Fruit fly (Drosophila melanogaster) whole organism, embryonic: ENCODE measurements around the gene CG14326.

Experiments
- Bdp1 ChIP-seq: fragments of 200-800 bp; sonication (Bioruptor generic); optimal IDR thresholded peaks from 3 replicates; lab custom pipeline; 2016; ENCODE audit warnings: missing biosample characterization, missing genetic modification characterization
- Bgb ChIP-seq: fragments of 200-800 bp; sonication (Bioruptor generic); IDR thresholded peaks from 2 replicates; pipeline ENCODE4 v1.3.6; 2022; ENCODE audit warnings: missing biosample characterization, missing genetic modification characterization; ENCODE audit not compliant: partially characterized antibody
- CG10267 ChIP-seq: fragments of 200-800 bp; sonication (Bioruptor generic); optimal IDR thresholded peaks from 2 replicates; lab custom pipeline; 2018; ENCODE audit warnings: missing biosample characterization, mild to moderate bottlenecking, missing genetic modification characterization, moderate library complexity
- CG10979 ChIP-seq: fragments of 200-800 bp; sonication (Bioruptor generic); optimal IDR thresholded peaks from 2 replicates; lab custom pipeline; 2018; ENCODE audit warnings: missing biosample characterization, mild to moderate bottlenecking, missing genetic modification characterization, moderate library complexity
- CG11695 ChIP-seq: fragments of 200-800 bp; sonication (Bioruptor generic); IDR thresholded peaks from 3 replicates; pipeline ENCODE4 v1.3.6; 2022; ENCODE audit warnings: missing biosample characterization, missing genetic modification characterization
- CG14014 ChIP-seq: fragments of 200-800 bp; sonication (Bioruptor generic); IDR thresholded peaks from 2 replicates; pipeline ENCODE4 v1.3.6; 2022; ENCODE audit warnings: missing biosample characterization, missing genetic modification characterization
- CG16813 ChIP-seq: fragments of 200-800 bp; sonication (Bioruptor generic); IDR thresholded peaks from 3 replicates; pipeline ENCODE4 v1.3.6; 2022; ENCODE audit warnings: missing biosample characterization, missing genetic modification characterization; ENCODE audit not compliant: partially characterized antibody
- CG17829 ChIP-seq: fragments of 200-800 bp; optimal IDR thresholded peaks from 2 replicates; lab custom pipeline; 2019; ENCODE audit warnings: missing biosample characterization, mild to moderate bottlenecking, missing genetic modification characterization, moderate library complexity
- CG18262 ChIP-seq: fragments of 200-800 bp; optimal IDR thresholded peaks from 3 replicates; lab custom pipeline; 2019; ENCODE audit warnings: missing biosample characterization, mild to moderate bottlenecking, missing genetic modification characterization, moderate library complexity
- CG34224 ChIP-seq: fragments of 200-800 bp; sonication (Bioruptor generic); IDR thresholded peaks from 3 replicates; pipeline ENCODE4 v1.3.6; 2022; ENCODE audit warnings: missing biosample characterization, missing genetic modification characterization; ENCODE audit not compliant: partially characterized antibody
- CG34376 ChIP-seq: fragments of 200-800 bp; sonication (Bioruptor generic); optimal IDR thresholded peaks from 2 replicates; lab custom pipeline; 2018; ENCODE audit warnings: missing biosample characterization, mild to moderate bottlenecking, missing genetic modification characterization
- CG4282 ChIP-seq: fragments of 200-800 bp; sonication (Bioruptor generic); optimal IDR thresholded peaks from 2 replicates; lab custom pipeline; 2016; ENCODE audit warnings: missing biosample characterization, missing genetic modification characterization
- CG4854 ChIP-seq: fragments of 200-800 bp; sonication (Bioruptor generic); optimal IDR thresholded peaks from 2 replicates; lab custom pipeline; 2016; ENCODE audit warnings: missing biosample characterization, missing genetic modification characterization, inconsistent platforms
- CG6791 ChIP-seq: fragments of 200-800 bp; sonication (Bioruptor generic); IDR thresholded peaks from 3 replicates; pipeline ENCODE4 v1.3.6; 2022; ENCODE audit warnings: missing biosample characterization, missing genetic modification characterization; ENCODE audit not compliant: partially characterized antibody
- CG7963 ChIP-seq: fragments of 200-800 bp; sonication (Bioruptor generic); IDR thresholded peaks from 3 replicates; pipeline ENCODE4 v1.3.6; 2022; ENCODE audit warnings: missing biosample characterization, missing genetic modification characterization; ENCODE audit not compliant: partially characterized antibody
- CG8359 ChIP-seq: fragments of 200-800 bp; sonication (Bioruptor generic); optimal IDR thresholded peaks from 2 replicates; lab custom pipeline; 2017; ENCODE audit warnings: missing biosample characterization, mild to moderate bottlenecking, missing genetic modification characterization, borderline replicate concordance
- CG8388 ChIP-seq: fragments of 200-800 bp; sonication (Bioruptor generic); optimal IDR thresholded peaks from 2 replicates; lab custom pipeline; 2019; ENCODE audit warnings: missing biosample characterization, mild to moderate bottlenecking, missing genetic modification characterization, moderate library complexity
- CrebB ChIP-seq: fragments of 200-800 bp; sonication (Bioruptor generic); optimal IDR thresholded peaks from 3 replicates; lab custom pipeline; 2018; ENCODE audit warnings: missing biosample characterization, mild to moderate bottlenecking, missing genetic modification characterization
- Dll ChIP-seq: fragments of 200-800 bp; sonication (Bioruptor generic); IDR thresholded peaks from 4 replicates; pipeline ENCODE4 v1.3.6; 2022; ENCODE audit warnings: missing biosample characterization, missing genetic modification characterization; ENCODE audit not compliant: partially characterized antibody
- Doc3 ChIP-seq: fragments of 200-800 bp; sonication (Bioruptor generic); IDR thresholded peaks from 3 replicates; pipeline ENCODE4 v1.3.6; 2022; ENCODE audit warnings: missing biosample characterization, missing genetic modification characterization; ENCODE audit not compliant: partially characterized antibody
- Drgx ChIP-seq: fragments of 200-800 bp; sonication (Bioruptor generic); IDR thresholded peaks from 2 replicates; pipeline ENCODE4 v1.3.6; 2022; ENCODE audit warnings: missing biosample characterization, missing genetic modification characterization
- Eip74EF ChIP-seq, 2 experiments: fragments of 200-800 bp in 1 of 2; fragments of >200 bp in 1 of 2; sonication (Bioruptor generic) in 1 of 2; optimal IDR thresholded peaks; 2 replicates each; lab custom pipeline; 2017 to 2019; ENCODE audit warnings: missing biosample characterization in 2 of 2, missing genetic modification characterization in 2 of 2, mild to moderate bottlenecking in 1 of 2, moderate library complexity in 1 of 2
- Fer1 ChIP-seq: fragments of 200-800 bp; sonication (Bioruptor generic); optimal IDR thresholded peaks from 2 replicates; lab custom pipeline; 2017; ENCODE audit warnings: missing biosample characterization, mild to moderate bottlenecking, missing genetic modification characterization
- Med ChIP-seq: fragments of 200-800 bp; sonication (Bioruptor generic); peaks from one replicate; lab custom pipeline; 2016; ENCODE audit warnings: missing biosample characterization, missing genetic modification characterization, mild to moderate bottlenecking, inconsistent platforms, moderate library complexity
- Opbp ChIP-seq: fragments of 200-800 bp; sonication (Bioruptor generic); IDR thresholded peaks from 3 replicates; pipeline ENCODE4 v1.3.6; 2022; ENCODE audit warnings: missing biosample characterization, missing genetic modification characterization; ENCODE audit not compliant: partially characterized antibody
- Scr ChIP-seq: fragments of 200-800 bp; sonication (Bioruptor generic); IDR thresholded peaks from 2 replicates; pipeline ENCODE4 v1.3.6; 2022; ENCODE audit warnings: missing biosample characterization, missing genetic modification characterization; ENCODE audit not compliant: partially characterized antibody
- amos ChIP-seq: fragments of 200-800 bp; sonication (Bioruptor generic); IDR thresholded peaks from 2 replicates; pipeline ENCODE4 v1.3.6; 2022; ENCODE audit warnings: missing biosample characterization, missing genetic modification characterization; ENCODE audit not compliant: partially characterized antibody
- ash1 ChIP-seq: fragments of 200-800 bp; sonication (Bioruptor generic); optimal IDR thresholded peaks from 2 replicates; lab custom pipeline; 2018; ENCODE audit warnings: missing biosample characterization, mild to moderate bottlenecking, missing genetic modification characterization
- chinmo ChIP-seq: fragments of 200-800 bp; sonication (Bioruptor generic); IDR thresholded peaks from 4 replicates; pipeline ENCODE4 v1.3.6; 2022; ENCODE audit warnings: missing biosample characterization, missing genetic modification characterization; ENCODE audit not compliant: partially characterized antibody
- ewg ChIP-seq: fragments of 200-800 bp; sonication (Bioruptor generic); optimal IDR thresholded peaks from 3 replicates; lab custom pipeline; 2017; ENCODE audit warnings: mild to moderate bottlenecking, missing biosample characterization, missing genetic modification reagents, missing genetic modification characterization
- gcm ChIP-seq: fragments of 200-800 bp; sonication (Bioruptor generic); optimal IDR thresholded peaks from 2 replicates; lab custom pipeline; 2019; ENCODE audit warnings: missing biosample characterization, mild to moderate bottlenecking, missing genetic modification characterization, moderate library complexity
- gem ChIP-seq: fragments of 200-800 bp; sonication (Bioruptor generic); optimal IDR thresholded peaks from 2 replicates; lab custom pipeline; 2019; ENCODE audit warnings: missing biosample characterization, mild to moderate bottlenecking, missing genetic modification characterization, moderate library complexity
- hb ChIP-seq: fragments of 200-800 bp; sonication (Bioruptor generic); IDR thresholded peaks from 3 replicates; pipeline ENCODE4 v1.3.6; 2022; ENCODE audit warnings: missing biosample characterization, missing genetic modification characterization; ENCODE audit not compliant: partially characterized antibody
- inv ChIP-seq: fragments of 200-800 bp; sonication (Bioruptor generic); IDR thresholded peaks from 2 replicates; pipeline ENCODE4 v1.3.6; 2022; ENCODE audit warnings: missing biosample characterization, missing genetic modification characterization; ENCODE audit not compliant: partially characterized antibody
- knrl ChIP-seq: fragments of 200-800 bp; sonication (Bioruptor generic); IDR thresholded peaks from 3 replicates; pipeline ENCODE4 v1.3.6; 2022; ENCODE audit warnings: missing biosample characterization, missing genetic modification characterization; ENCODE audit not compliant: partially characterized antibody
- nerfin-2 ChIP-seq: fragments of 200-800 bp; sonication (Bioruptor generic); IDR thresholded peaks from 2 replicates; pipeline ENCODE4 v1.3.6; 2022; ENCODE audit warnings: missing biosample characterization, missing genetic modification characterization; ENCODE audit not compliant: partially characterized antibody
- org-1 ChIP-seq: fragments of 200-800 bp; sonication (Bioruptor generic); optimal IDR thresholded peaks from 2 replicates; lab custom pipeline; 2017; ENCODE audit warnings: missing biosample characterization, missing genetic modification characterization
- ranshi ChIP-seq: fragments of 200-800 bp; sonication (Bioruptor generic); IDR thresholded peaks from 2 replicates; pipeline ENCODE4 v1.3.6; 2022; ENCODE audit warnings: missing biosample characterization, missing genetic modification characterization
- scrt ChIP-seq: fragments of 200-800 bp; sonication (Bioruptor generic); optimal IDR thresholded peaks from 2 replicates; lab custom pipeline; 2018; ENCODE audit warnings: missing biosample characterization, mild to moderate bottlenecking, missing genetic modification characterization, moderate library complexity
- sens ChIP-seq: fragments of 200-800 bp; sonication (Bioruptor generic); peaks from one replicate; lab custom pipeline; 2016; ENCODE audit warnings: missing biosample characterization, missing genetic modification characterization
- so ChIP-seq: fragments of 200-800 bp; sonication (Bioruptor generic); IDR thresholded peaks from 3 replicates; pipeline ENCODE4 v1.3.6; 2022; ENCODE audit warnings: missing biosample characterization, missing genetic modification characterization
- tap ChIP-seq: fragments of 200-800 bp; optimal IDR thresholded peaks from 3 replicates; lab custom pipeline; 2019; ENCODE audit warnings: missing biosample characterization, mild to moderate bottlenecking, missing genetic modification characterization, moderate library complexity
- toy ChIP-seq: fragments of 200-800 bp; sonication (Bioruptor generic); IDR thresholded peaks from 2 replicates; pipeline ENCODE4 v1.3.6; 2022; ENCODE audit warnings: missing biosample characterization, missing genetic modification characterization
- unc-4 ChIP-seq: fragments of 200-800 bp; sonication (Bioruptor generic); IDR thresholded peaks from 2 replicates; pipeline ENCODE4 v1.3.6; 2022; ENCODE audit warnings: missing biosample characterization, missing genetic modification characterization; ENCODE audit not compliant: partially characterized antibody
- unpg ChIP-seq: fragments of 200-800 bp; sonication (Bioruptor generic); optimal IDR thresholded peaks from 3 replicates; lab custom pipeline; 2018; ENCODE audit warnings: missing biosample characterization, mild to moderate bottlenecking, missing genetic modification characterization, moderate library complexity
- zen2 ChIP-seq: fragments of 200-800 bp; sonication (Bioruptor generic); IDR thresholded peaks from 3 replicates; pipeline ENCODE4 v1.3.6; 2022; ENCODE audit warnings: missing biosample characterization, missing genetic modification characterization; ENCODE audit not compliant: partially characterized antibody

CG14326 gene

dm6 chr3R:17619726-17620282, 904 bp downstream of the CG14326 start (continued):
- TF ChIP-seq scrt (GFP tag; lab: Kevin White, UChicago) (peak; percentile 15), nerfin-2 (GFP tag; lab: Robert Waterston, UW) (peak; percentile 86), CG14014 (no peak), CG6791 (peak; percentile 60), unpg (GFP tag; lab: Kevin White, UChicago) (peak; percentile 4), chinmo (peak; percentile 56; the same call in 1 of the 4 replicates), ewg (no peak), knrl (peak; percentile 80), CG11695 (GFP tag; lab: Robert Waterston, UW) (peak; percentile 37; the same call in 1 of the 3 replicates), gcm (GFP tag; lab: Kevin White, UChicago) (peak; percentile 51), CG17829 (tag; lab: Kevin White, UChicago) (peak; percentile 56), Dll (GFP tag; lab: Robert Waterston, UW) (peak; percentile 72; the same call in 3 of the 4 replicates), CG10267 (tag; lab: Kevin White, UChicago) (peak; percentile 39), CG34376 (GFP tag; lab: Kevin White, UChicago) (peak; percentile 33), Scr (GFP tag; lab: Robert Waterston, UW) (peak; percentile 84), gem (tag; lab: Kevin White, UChicago) (peak; percentile 8), sens (GFP tag; lab: Kevin White, UChicago) (peak; percentile 82), so (GFP tag; lab: Robert Waterston, UW) (peak; percentile 50; the same call in 1 of the 3 replicates), org-1 (GFP tag; lab: Kevin White, UChicago) (no peak), CG34224 (GFP tag; lab: Robert Waterston, UW) (peak; percentile 75; the same call in 2 of the 3 replicates), Med (GFP tag; lab: Kevin White, UChicago) (peak; percentile 73), CG8388 (peak; percentile 6), CG7963 (GFP tag; lab: Robert Waterston, UW) (peak; percentile 85), CG4282 (no peak), tap (tag; lab: Kevin White, UChicago) (peak; percentile 29), ranshi (GFP tag; lab: Robert Waterston, UW) (no peak), Eip74EF (GFP tag; optimal IDR thresholded peaks at IDR 0.05; lab: Kevin White, UChicago) (peak in 1 of 2 experiments; percentile 41), Drgx (GFP tag; lab: Robert Waterston, UW) (peak; percentile 70), zen2 (GFP tag; lab: Robert Waterston, UW) (peak; percentile 56), Doc3 (GFP tag; lab: Robert Waterston, UW) (peak; percentile 49; the same call in 1 of the 3 replicates), ash1 (GFP tag; lab: Kevin White, UChicago) (no peak), CG10979 (tag; lab: Kevin White, UChicago) (peak; percentile 31), Fer1 (peak; percentile 61)
- TF ChIP-seq, all 482 proteins: peak for 93

dm6 chr3R:17622062-17622766, 3.3 kb downstream of the CG14326 start, which contains the start of gene CG14323:
Gene CG14323, minus strand, starts transcription at chr3R:17622112.
- TF ChIP-seq Bdp1 (GFP tag; lab: Kevin White, UChicago) = peak; percentile 96
- no peak for TF ChIP-seq CG4854 (GFP tag; lab: Kevin White, UChicago)
- TF ChIP-seq hb = no peak
- TF ChIP-seq toy (GFP tag; lab: Robert Waterston, UW) = no peak
- TF ChIP-seq Bgb (GFP tag; lab: Robert Waterston, UW) = peak; percentile 40
- peak; percentile 32; the same call in 2 of the 3 replicates for TF ChIP-seq Opbp (GFP tag; lab: Robert Waterston, UW)
- TF ChIP-seq CG16813 (GFP tag; lab: Robert Waterston, UW) = peak; percentile 54; the same call in 2 of the 3 replicates
- TF ChIP-seq CG8359 = no peak
- no peak for TF ChIP-seq unc-4 (GFP tag; lab: Robert Waterston, UW)
- no peak for TF ChIP-seq inv (GFP tag; lab: Robert Waterston, UW)
- no peak for TF ChIP-seq CG18262 (tag; lab: Kevin White, UChicago)
- TF ChIP-seq amos (GFP tag; lab: Robert Waterston, UW) = peak; percentile 65; the same call in 1 of the 2 replicates
- no peak for TF ChIP-seq CrebB (tag; lab: Kevin White, UChicago)
- peak; percentile 48 for TF ChIP-seq sens (GFP tag; lab: Kevin White, UChicago)
